Fruit fly (Drosophila melanogaster) whole organism, wandering third instar larva: ENCODE measurements around the gene barc.

Source experiments
- Abd-B ChIP-seq: fragments of >200 bp; optimal IDR thresholded peaks from 2 replicates; lab custom pipeline; 2017; ENCODE audit warnings: missing biosample characterization, missing genetic modification characterization
- CG32264 ChIP-seq: fragments of 200-800 bp; sonication (Bioruptor generic); optimal IDR thresholded peaks from 2 replicates; lab custom pipeline; 2016; ENCODE audit warnings: missing biosample characterization, missing genetic modification characterization
- CG9705 ChIP-seq: fragments of 200-800 bp; sonication (Bioruptor generic); optimal IDR thresholded peaks from 2 replicates; lab custom pipeline; 2018; ENCODE audit warnings: missing biosample characterization, mild to moderate bottlenecking, missing genetic modification characterization
- CrebA ChIP-seq: fragments of 200-800 bp; sonication (Bioruptor generic); optimal IDR thresholded peaks from 2 replicates; lab custom pipeline; 2016; ENCODE audit warnings: missing biosample characterization, mild to moderate bottlenecking, missing genetic modification characterization, borderline replicate concordance
- Dfd ChIP-seq: fragments of >200 bp; optimal IDR thresholded peaks from 2 replicates; lab custom pipeline; 2017; ENCODE audit warnings: missing biosample characterization, missing genetic modification characterization
- Dif ChIP-seq: fragments of 200-275, 200-300 bp; sonication (Bioruptor generic); optimal IDR thresholded peaks from 2 replicates; lab custom pipeline; 2018; ENCODE audit warnings: missing biosample characterization, missing genetic modification characterization; ENCODE audit not compliant: partially characterized antibody
- GATAd ChIP-seq: sonication (Bioruptor generic); optimal IDR thresholded peaks from 2 replicates; lab custom pipeline; 2016; ENCODE audit warnings: missing biosample characterization, missing genetic modification characterization
- HLH106 ChIP-seq: fragments of 200-800 bp; optimal IDR thresholded peaks from 3 replicates; lab custom pipeline; 2019; ENCODE audit warnings: missing biosample characterization, mild to moderate bottlenecking, missing genetic modification characterization, moderate library complexity
- Hnf4 ChIP-seq: fragments of 200-800 bp; sonication (Bioruptor generic); optimal IDR thresholded peaks from 2 replicates; lab custom pipeline; 2016; ENCODE audit warnings: missing biosample characterization, mild to moderate bottlenecking, missing genetic modification characterization
- Hr83 ChIP-seq: fragments of 200-300 bp; sonication (Bioruptor generic); optimal IDR thresholded peaks from 2 replicates; lab custom pipeline; 2016; ENCODE audit warnings: missing biosample characterization, mild to moderate bottlenecking, missing genetic modification characterization, moderate library complexity; ENCODE audit not compliant: poor library complexity, severe bottlenecking
- Jra ChIP-seq: sonication (Bioruptor generic); optimal IDR thresholded peaks from 2 replicates; lab custom pipeline; 2016; ENCODE audit warnings: missing biosample characterization, missing genetic modification characterization
- Mio ChIP-seq: sonication (Bioruptor generic); optimal IDR thresholded peaks from 2 replicates; lab custom pipeline; 2016; ENCODE audit warnings: missing biosample characterization, missing genetic modification characterization
- N ChIP-seq: fragments of >200 bp; optimal IDR thresholded peaks from 2 replicates; lab custom pipeline; 2018; ENCODE audit warnings: missing biosample characterization, missing external identifiers, missing genetic modification characterization
- OdsH ChIP-seq: fragments of 200-800 bp; sonication (Bioruptor generic); optimal IDR thresholded peaks from 2 replicates; lab custom pipeline; 2016; ENCODE audit warnings: missing biosample characterization, mild to moderate bottlenecking, missing genetic modification characterization
- Rel ChIP-seq, 2 experiments: fragments of 200-800 bp; sonication (Bioruptor generic) in 1 of 2; optimal IDR thresholded peaks; 2 replicates in 1 of 2; 3 replicates in 1 of 2; lab custom pipeline; 2016 to 2019; ENCODE audit warnings: mild to moderate bottlenecking in 2 of 2, missing biosample characterization in 2 of 2, missing genetic modification characterization in 2 of 2, moderate library complexity in 1 of 2
- Sp1 ChIP-seq: fragments of 200-800 bp; sonication (Bioruptor generic); optimal IDR thresholded peaks from 3 replicates; lab custom pipeline; 2019; ENCODE audit warnings: missing biosample characterization, mild to moderate bottlenecking, missing genetic modification characterization, moderate library complexity
- Vsx2 ChIP-seq: fragments of 200-300, 225-300 bp; sonication (Bioruptor generic); optimal IDR thresholded peaks from 2 replicates; lab custom pipeline; 2018; ENCODE audit warnings: missing biosample characterization, missing genetic modification characterization; ENCODE audit not compliant: partially characterized antibody
- br ChIP-seq: fragments of 200-800 bp; sonication (Bioruptor generic); optimal IDR thresholded peaks from 2 replicates; lab custom pipeline; 2016; ENCODE audit warnings: missing biosample characterization, missing genetic modification characterization
- brk ChIP-seq: fragments of 200-800 bp; sonication (Bioruptor generic); optimal IDR thresholded peaks from 2 replicates; lab custom pipeline; 2016; ENCODE audit warnings: missing biosample characterization, mild to moderate bottlenecking, missing genetic modification characterization
- dl ChIP-seq, 2 experiments: fragments of 175-275, 200-275 bp in 1 of 2; fragments of 200-275 bp in 1 of 2; sonication (Bioruptor generic); optimal IDR thresholded peaks; lab custom pipeline; 2018; ENCODE audit warnings: mild to moderate bottlenecking in 2 of 2, missing biosample characterization in 2 of 2, missing genetic modification characterization in 2 of 2, moderate library complexity in 2 of 2; ENCODE audit not compliant: partially characterized antibody in 2 of 2, insufficient read depth in 1 of 2
- dmrt93B ChIP-seq: fragments of 200-800 bp; sonication (Bioruptor generic); optimal IDR thresholded peaks from 2 replicates; lab custom pipeline; 2018; ENCODE audit warnings: missing biosample characterization, mild to moderate bottlenecking, missing genetic modification characterization
- dsf ChIP-seq: sonication (Bioruptor generic); optimal IDR thresholded peaks from 2 replicates; lab custom pipeline; 2016; ENCODE audit warnings: missing biosample characterization, missing genetic modification characterization, borderline replicate concordance
- ey ChIP-seq: fragments of 200-800 bp; sonication (Bioruptor generic); optimal IDR thresholded peaks from 2 replicates; lab custom pipeline; 2016; ENCODE audit warnings: missing biosample characterization, missing genetic modification characterization
- foxo ChIP-seq, 2 experiments: fragments of 200-800 bp; sonication (Bioruptor generic); optimal IDR thresholded peaks; 2 replicates in 1 of 2; 3 replicates in 1 of 2; lab custom pipeline; 2016 to 2017; ENCODE audit warnings: missing biosample characterization in 2 of 2, missing genetic modification characterization in 2 of 2
- h ChIP-seq: fragments of 200-800 bp; sonication (Bioruptor generic); optimal IDR thresholded peaks from 3 replicates; lab custom pipeline; 2016; ENCODE audit warnings: missing biosample characterization, mild to moderate bottlenecking, missing genetic modification characterization
- jim ChIP-seq: fragments of 175-275, 200-325 bp; sonication (Bioruptor generic); optimal IDR thresholded peaks from 2 replicates; lab custom pipeline; 2016; ENCODE audit warnings: missing biosample characterization, mild to moderate bottlenecking, missing genetic modification characterization
- pan ChIP-seq: fragments of >200 bp; optimal IDR thresholded peaks from 2 replicates; lab custom pipeline; 2017
- psq ChIP-seq: fragments of 200-800 bp; sonication (Bioruptor generic); optimal IDR thresholded peaks from 3 replicates; lab custom pipeline; 2017; ENCODE audit warnings: missing biosample characterization, mild to moderate bottlenecking, missing genetic modification characterization, moderate library complexity
- rgr ChIP-seq: fragments of 200-800 bp; sonication (Bioruptor generic); optimal IDR thresholded peaks from 3 replicates; lab custom pipeline; 2016; ENCODE audit warnings: missing biosample characterization, mild to moderate bottlenecking, missing genetic modification characterization
- sv ChIP-seq: fragments of 200-800 bp; sonication (Bioruptor generic); optimal IDR thresholded peaks from 3 replicates; lab custom pipeline; 2016; ENCODE audit warnings: missing biosample characterization, missing genetic modification characterization
- tai ChIP-seq: sonication (Bioruptor generic); optimal IDR thresholded peaks from 2 replicates; lab custom pipeline; 2016; ENCODE audit warnings: missing biosample characterization, missing genetic modification characterization
- usp ChIP-seq: fragments of >200 bp; optimal IDR thresholded peaks from 2 replicates; lab custom pipeline; 2017; ENCODE audit warnings: missing biosample characterization, missing genetic modification characterization
- woc ChIP-seq: sonication (Bioruptor generic); optimal IDR thresholded peaks from 2 replicates; lab custom pipeline; 2016; ENCODE audit warnings: missing biosample characterization, mild to moderate bottlenecking, missing genetic modification characterization

The barc gene

DNA sequence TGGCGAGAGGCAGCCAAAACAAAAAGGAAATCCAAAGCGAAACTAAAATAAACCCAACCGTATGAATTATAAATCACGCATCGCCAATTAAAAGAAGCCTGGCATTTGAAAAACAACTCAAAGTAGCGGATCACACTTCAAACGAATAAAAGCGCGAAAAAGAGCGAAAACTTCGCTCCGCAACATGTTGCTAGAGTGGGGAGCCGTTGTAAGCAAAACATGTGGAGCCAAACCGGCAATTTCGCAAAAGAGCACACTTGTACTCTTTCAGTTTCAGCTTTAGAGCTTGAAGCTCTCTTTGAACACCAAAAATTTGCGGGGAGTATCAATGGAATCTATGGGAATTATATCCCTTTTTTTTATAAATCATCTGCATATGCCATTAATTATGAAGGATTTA lies 51.2 kb downstream of the barc start:
- TF ChIP-seq jim (GFP tag; lab: Kevin White, UChicago) = no peak
- TF ChIP-seq GATAd (GFP tag; lab: Kevin White, UChicago) = no peak
- TF ChIP-seq dl (GFP tag; optimal IDR thresholded peaks at IDR 0.05; lab: Kevin White, UChicago; ENCODE audit: insufficient read depth in 1 of 2, partially characterized antibody in 2 of 2) = peak; percentile 40 to 54
- peak; percentile 47 for TF ChIP-seq Dif
- no peak for TF ChIP-seq Hr83

DNA sequence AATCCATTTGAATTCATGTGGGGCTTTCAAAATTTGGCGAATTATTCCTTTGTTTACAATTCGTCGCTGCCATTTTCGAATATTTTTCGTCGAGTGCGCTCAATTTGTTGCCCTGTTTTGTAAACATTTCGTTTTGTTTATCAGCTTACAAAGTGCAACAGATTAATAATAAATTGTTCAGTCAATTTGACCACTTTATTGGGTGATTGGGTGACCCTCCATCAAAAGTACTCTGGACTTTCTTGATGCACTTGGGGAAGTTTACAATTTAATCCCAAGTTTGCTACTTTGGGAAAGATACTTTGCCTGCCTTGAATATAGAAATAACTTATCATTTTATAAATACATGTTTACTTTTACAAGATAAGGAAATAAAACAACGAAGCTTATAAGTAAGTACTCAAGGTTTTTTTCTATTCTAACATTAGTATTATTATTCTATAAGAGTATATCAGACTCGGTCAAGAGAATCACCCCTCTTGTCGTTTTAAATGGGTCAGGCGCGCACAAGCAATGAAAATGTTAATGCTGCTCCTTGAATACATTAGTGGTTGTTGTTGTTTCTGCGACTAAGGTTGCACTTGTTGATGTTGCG lies 52.3 kb downstream of the barc start:
- TF ChIP-seq Rel (GFP tag; optimal IDR thresholded peaks at IDR 0.05; lab: Kevin White, UChicago) = no peak
- TF ChIP-seq Rel (tag; optimal IDR thresholded peaks at IDR 0.05; lab: Kevin White, UChicago) = no peak
- no peak for TF ChIP-seq CrebA (GFP tag; lab: Kevin White, UChicago)
- TF ChIP-seq CG9705 (GFP tag; lab: Kevin White, UChicago) = no peak
- TF ChIP-seq dmrt93B (GFP tag; lab: Kevin White, UChicago) = no peak
- no peak for TF ChIP-seq br (GFP tag; lab: Kevin White, UChicago)
- no peak for TF ChIP-seq GATAd (GFP tag; lab: Kevin White, UChicago)
- no peak for TF ChIP-seq Hr83
- no peak for TF ChIP-seq brk (GFP tag; lab: Kevin White, UChicago)
- no peak for TF ChIP-seq dl (GFP tag; optimal IDR thresholded peaks at IDR 0.05; lab: Kevin White, UChicago; ENCODE audit: insufficient read depth in 1 of 2, partially characterized antibody in 2 of 2)
- no peak for TF ChIP-seq usp (GFP tag; lab: Kevin White, UChicago)
- no peak for TF ChIP-seq tai (GFP tag; lab: Kevin White, UChicago)
- no peak for TF ChIP-seq Sp1 (GFP tag; lab: Kevin White, UChicago)

- TF ChIP-seq Rel (GFP tag; optimal IDR thresholded peaks at IDR 0.05; lab: Kevin White, UChicago) (no peak), Rel (tag; optimal IDR thresholded peaks at IDR 0.05; lab: Kevin White, UChicago) (no peak), Dif (no peak), woc (GFP tag; lab: Kevin White, UChicago) (no peak), Vsx2 (GFP tag; lab: Kevin White, UChicago) (no peak), HLH106 (no peak), CrebA (GFP tag; lab: Kevin White, UChicago) (no peak), ey (GFP tag; lab: Kevin White, UChicago) (no peak), brk (GFP tag; lab: Kevin White, UChicago) (no peak), dsf (no peak), N (no peak), pan (no peak), Dfd (GFP tag; lab: Kevin White, UChicago) (no peak), GATAd (GFP tag; lab: Kevin White, UChicago) (no peak), dl (GFP tag; optimal IDR thresholded peaks at IDR 0.05; lab: Kevin White, UChicago; ENCODE audit: insufficient read depth in 1 of 2, partially characterized antibody in 2 of 2) (no peak), h (no peak), CG32264 (GFP tag; lab: Kevin White, UChicago) (no peak), usp (GFP tag; lab: Kevin White, UChicago) (no peak), rgr (no peak), Abd-B (GFP tag; lab: Kevin White, UChicago) (no peak), foxo (GFP tag; optimal IDR thresholded peaks at IDR 0.05; lab: Kevin White, UChicago) (no peak)
These were observed 52.8 kb downstream of the barc start for dm6 chr3L:21380126-21380525.

- no peak for TF ChIP-seq br (GFP tag; lab: Kevin White, UChicago)
- TF ChIP-seq jim (GFP tag; lab: Kevin White, UChicago) = no peak
- no peak for TF ChIP-seq psq (GFP tag; lab: Kevin White, UChicago)
- TF ChIP-seq Jra (GFP tag; lab: Kevin White, UChicago) = no peak
- TF ChIP-seq Abd-B (GFP tag; lab: Kevin White, UChicago) = no peak
- no peak for TF ChIP-seq Dif
- no peak for TF ChIP-seq Vsx2 (GFP tag; lab: Kevin White, UChicago)
- TF ChIP-seq ey (GFP tag; lab: Kevin White, UChicago) = no peak
- TF ChIP-seq sv = no peak
- TF ChIP-seq CrebA (GFP tag; lab: Kevin White, UChicago) = no peak
- no peak for TF ChIP-seq N
- no peak for TF ChIP-seq Rel (GFP tag; optimal IDR thresholded peaks at IDR 0.05; lab: Kevin White, UChicago)
- TF ChIP-seq Rel (tag; optimal IDR thresholded peaks at IDR 0.05; lab: Kevin White, UChicago) = no peak
- no peak for TF ChIP-seq tai (GFP tag; lab: Kevin White, UChicago)
- TF ChIP-seq CG9705 (GFP tag; lab: Kevin White, UChicago) = no peak
- TF ChIP-seq OdsH (GFP tag; lab: Kevin White, UChicago) = no peak
- TF ChIP-seq Mio = no peak
- no peak for TF ChIP-seq Hnf4 (GFP tag; lab: Kevin White, UChicago)
- TF ChIP-seq GATAd (GFP tag; lab: Kevin White, UChicago) = no peak
- no peak for TF ChIP-seq HLH106
These were observed 61.7 kb downstream of the barc start for dm6 chr3L:21371230-21371629.
